Fruit fly (Drosophila melanogaster) Kc167 (cell line): ENCODE measurements around the gene mtrm.

Experiments
- Myc ChIP-seq: fragments of >200 bp; optimal IDR thresholded peaks from 2 replicates; lab custom pipeline; 2017; ENCODE audit warnings: missing external identifiers
- Sin3A ChIP-seq: fragments of >200 bp; optimal IDR thresholded peaks from 2 replicates; lab custom pipeline; 2018; ENCODE audit warnings: missing external identifiers
- h ChIP-seq: fragments of >200 bp; optimal IDR thresholded peaks from 3 replicates; lab custom pipeline; 2018; ENCODE audit warnings: missing external identifiers
- insv ChIP-seq: fragments of >200 bp; optimal IDR thresholded peaks from 3 replicates; lab custom pipeline; 2018; ENCODE audit warnings: missing external identifiers
- psq ChIP-seq: fragments of >200 bp; optimal IDR thresholded peaks from 2 replicates; lab custom pipeline; 2017; ENCODE audit warnings: missing external identifiers
- ttk ChIP-seq: sonication (Bioruptor generic); optimal IDR thresholded peaks from 2 replicates; lab custom pipeline; 2017; ENCODE audit warnings: missing external identifiers

mtrm gene

dm6 chr3L:8457866-8458766 lies 45.3 kb downstream of the mtrm start:
- no peak for TF ChIP-seq Myc (lab: Kevin White, UChicago)
- TF ChIP-seq Sin3A (lab: Kevin White, UChicago) = no peak
- no peak for TF ChIP-seq h (lab: Kevin White, UChicago)
- TF ChIP-seq ttk (lab: Kevin White, UChicago) = no peak
- no peak for TF ChIP-seq insv
- TF ChIP-seq psq (lab: Kevin White, UChicago) = no peak

DNA sequence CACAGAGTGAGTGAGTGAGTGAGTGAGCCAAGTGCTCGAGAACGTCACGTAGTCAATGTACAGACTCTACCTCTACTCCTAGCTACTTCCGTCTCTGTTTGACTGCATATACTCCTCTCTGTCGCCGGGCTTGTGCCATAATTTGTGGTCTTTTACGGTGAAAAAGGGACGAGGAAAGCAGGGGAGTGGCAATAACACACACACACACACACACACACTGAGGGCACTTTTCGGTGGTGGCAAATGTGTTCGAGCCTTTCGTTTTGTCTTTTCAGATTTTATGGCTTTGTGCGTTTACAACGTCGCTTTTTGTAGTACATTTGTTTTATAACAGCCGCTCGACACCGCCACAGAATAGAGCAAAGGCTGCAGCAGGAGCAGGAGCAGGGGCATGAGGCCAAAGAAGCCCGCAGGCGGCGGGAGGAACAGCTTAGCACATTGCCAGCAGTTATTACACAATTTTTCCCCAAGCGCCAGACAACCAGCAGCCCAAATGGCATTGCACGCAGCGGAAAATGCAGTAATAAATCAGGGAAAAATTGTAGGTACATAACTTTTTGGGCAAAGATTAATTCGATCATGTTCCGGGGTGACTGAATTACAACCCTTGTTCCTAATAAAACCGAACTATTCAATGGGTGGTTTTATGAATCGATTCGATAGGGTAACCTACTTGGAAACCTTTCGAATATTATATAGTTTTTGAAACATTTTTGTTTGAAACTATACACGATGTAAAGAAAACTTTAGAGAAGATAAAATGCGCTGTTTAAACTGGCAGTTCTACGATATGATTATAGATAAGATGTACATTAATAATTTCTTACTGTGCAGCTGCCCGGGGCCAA lies 46.2 kb downstream of the mtrm start:
- TF ChIP-seq insv (no peak), h (lab: Kevin White, UChicago) (no peak), Myc (lab: Kevin White, UChicago) (no peak), Sin3A (lab: Kevin White, UChicago) (no peak), ttk (lab: Kevin White, UChicago) (no peak), psq (lab: Kevin White, UChicago) (no peak)

- no peak for TF ChIP-seq Myc (lab: Kevin White, UChicago)
- no peak for TF ChIP-seq ttk (lab: Kevin White, UChicago)
These were observed 46.8 kb downstream of the mtrm start for dm6 chr3L:8459615-8460004.

DNA sequence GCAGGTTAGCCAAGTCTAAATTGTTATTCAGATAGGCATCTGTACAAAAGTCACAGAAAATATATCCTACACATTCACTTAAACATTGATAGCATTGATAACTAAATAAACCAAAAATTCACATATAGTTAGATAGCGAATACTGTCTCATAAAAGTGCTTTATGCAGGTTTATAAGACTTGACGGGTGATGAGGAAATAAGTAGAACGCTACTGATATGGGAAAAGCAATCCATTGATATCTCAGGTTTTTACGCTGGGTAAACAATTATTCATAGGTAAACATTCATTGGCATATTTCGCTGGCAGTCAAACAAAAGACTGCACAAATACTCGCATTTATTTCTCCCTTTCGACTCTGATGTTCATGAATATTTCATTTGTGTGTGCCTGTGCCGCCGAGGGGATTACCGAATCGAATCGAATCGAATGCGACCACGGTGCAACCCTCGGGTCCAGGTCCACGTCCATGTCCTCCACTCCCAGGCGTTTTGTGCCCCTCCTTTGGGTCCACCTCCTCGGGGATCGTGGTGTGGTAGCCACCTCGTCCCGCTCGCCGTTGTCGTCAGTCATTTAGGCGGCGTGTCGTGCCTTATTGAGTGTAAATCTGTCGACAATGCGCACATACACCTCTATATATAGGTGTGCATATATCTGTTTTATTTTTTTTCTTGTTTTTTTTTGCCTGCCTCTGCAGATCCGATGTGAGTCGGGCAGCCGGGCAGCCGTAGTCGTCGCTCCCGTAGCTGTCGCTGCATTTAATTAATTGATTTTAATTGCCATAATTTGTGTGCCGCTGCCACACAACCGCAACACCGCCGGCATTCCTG lies 47.5 kb downstream of the mtrm start:
- TF ChIP-seq Sin3A (lab: Kevin White, UChicago) = no peak
- no peak for TF ChIP-seq Myc (lab: Kevin White, UChicago)
- no peak for TF ChIP-seq h (lab: Kevin White, UChicago)

DNA sequence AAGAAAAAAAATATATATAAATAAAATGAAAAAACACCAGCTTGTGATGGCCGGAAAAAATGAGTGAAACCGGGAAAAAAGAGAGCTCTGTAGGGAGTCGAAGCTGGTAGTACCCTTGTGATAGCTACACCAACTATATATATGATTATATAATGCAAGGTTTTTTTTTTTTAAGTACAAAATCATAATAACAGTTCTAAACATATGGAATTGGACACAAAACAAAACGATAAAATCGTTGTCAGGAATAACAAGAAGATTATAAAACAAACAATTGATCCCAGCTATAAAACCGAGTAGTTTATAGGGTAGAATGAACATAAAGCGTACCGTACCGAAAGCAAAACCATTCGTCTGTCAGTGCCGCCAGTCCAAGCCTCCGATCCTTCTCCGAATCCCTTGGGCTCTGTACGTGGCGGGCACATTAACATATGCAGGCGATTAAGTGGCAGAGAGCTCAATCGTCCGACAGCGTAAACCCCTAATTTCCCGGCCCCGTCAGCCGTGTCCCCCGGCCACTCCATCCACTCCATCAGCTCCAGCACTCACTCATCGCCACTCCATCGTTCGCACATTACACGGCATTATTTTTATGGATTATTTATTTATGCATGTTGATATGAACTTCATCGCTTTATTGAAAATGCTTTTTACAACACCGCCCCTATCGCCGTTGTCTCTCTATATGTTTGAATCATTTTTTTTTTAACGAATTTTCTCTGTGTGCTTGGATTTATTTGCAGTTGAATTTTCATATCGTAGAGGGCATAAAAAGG lies 48.6 kb downstream of the mtrm start:
- TF ChIP-seq insv = no peak
- no peak for TF ChIP-seq ttk (lab: Kevin White, UChicago)
- TF ChIP-seq Myc (lab: Kevin White, UChicago) = no peak
- TF ChIP-seq h (lab: Kevin White, UChicago) = no peak
- TF ChIP-seq psq (lab: Kevin White, UChicago) = no peak
- no peak for TF ChIP-seq Sin3A (lab: Kevin White, UChicago)
